Fruit fly (Drosophila melanogaster) whole organism: ENCODE data around the gene trh.

Source experiments
- CG8478 ChIP-seq: fragments of >200 bp; optimal IDR thresholded peaks from 2 replicates; lab custom pipeline; 2018; ENCODE audit warnings: inconsistent platforms
- Dll ChIP-seq: fragments of >200 bp; optimal IDR thresholded peaks from 2 replicates; lab custom pipeline; 2017
- EcR ChIP-seq, 2 experiments: fragments of >200 bp; optimal IDR thresholded peaks; 2 replicates each; lab custom pipeline; 2017; ENCODE audit warnings: missing biosample characterization in 2 of 2, missing genetic modification characterization in 2 of 2, missing genetic modification reagents in 2 of 2
- pan ChIP-seq: fragments of >200 bp; optimal IDR thresholded peaks from 2 replicates; lab custom pipeline; 2017
- psq ChIP-seq: fragments of >200 bp; optimal IDR thresholded peaks from 2 replicates; lab custom pipeline; 2017
- usp ChIP-seq: fragments of >200 bp; optimal IDR thresholded peaks from 2 replicates; lab custom pipeline; 2017; ENCODE audit warnings: missing biosample characterization, missing genetic modification characterization, mixed read lengths

Gene trh

DNA sequence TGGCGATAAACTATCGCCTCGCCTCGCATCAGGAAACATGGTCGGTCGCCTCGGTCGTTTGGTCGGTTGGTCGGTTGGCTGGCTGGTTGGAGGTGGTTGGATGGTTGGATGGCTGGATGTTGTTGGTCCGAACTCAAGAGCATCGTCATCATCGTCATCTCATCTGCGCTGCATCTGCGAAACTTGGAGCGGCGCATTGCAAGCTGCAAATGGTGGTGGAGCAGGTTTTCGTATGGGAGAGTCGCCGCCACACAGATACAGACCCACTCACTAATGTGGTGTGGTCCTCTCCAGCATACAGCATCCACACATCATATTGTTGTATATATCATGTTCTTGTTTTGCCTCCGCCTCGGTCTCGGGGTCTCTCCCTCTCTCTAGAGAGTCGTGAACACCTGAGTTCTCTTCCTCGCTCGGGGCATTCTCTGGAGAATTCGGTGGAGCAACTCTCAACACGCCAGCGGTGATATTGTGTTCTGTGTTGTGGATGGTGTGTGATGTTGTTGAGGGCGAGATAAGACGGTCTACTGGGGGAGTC is at the start of gene trh:
Gene trh, minus strand, starts transcription at position 12 of the 538 bp plus-strand sequence.
- TF ChIP-seq CG8478 (lab: Kevin White, UChicago) (no peak), Dll (lab: Kevin White, UChicago) (no peak), pan (lab: Kevin White, UChicago) (no peak), usp (GFP tag; lab: Kevin White, UChicago) (no peak), psq (lab: Kevin White, UChicago) (no peak), EcR (GFP tag; optimal IDR thresholded peaks at IDR 0.05; lab: Kevin White, UChicago) (no peak)

DNA sequence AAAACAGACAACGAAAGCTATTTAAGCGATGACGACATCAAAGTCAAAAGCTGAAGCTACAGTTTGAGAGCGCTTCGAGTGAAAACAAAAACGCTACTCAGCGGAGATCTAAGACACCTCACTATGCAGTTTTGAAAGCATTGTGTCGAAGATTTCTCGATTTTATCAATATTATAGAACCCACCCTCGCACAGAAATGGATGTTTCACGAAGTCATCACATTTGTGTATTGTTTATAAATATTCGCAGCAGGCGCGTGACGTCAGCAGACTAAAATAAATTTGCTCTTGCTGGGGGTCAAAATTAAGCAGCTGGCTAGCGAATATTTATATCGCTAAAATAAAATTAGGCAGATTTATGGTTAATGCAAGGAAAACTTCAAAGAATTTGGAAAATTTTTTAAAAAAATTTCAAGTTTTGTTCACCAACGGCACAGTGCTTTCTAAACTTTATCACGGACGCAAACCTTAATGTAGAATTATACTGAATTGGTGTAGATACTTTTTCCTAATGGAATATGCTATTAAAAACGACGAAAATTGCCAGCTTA is 49.3 kb upstream of the trh start:
- TF ChIP-seq Dll (lab: Kevin White, UChicago): no peak
- TF ChIP-seq CG8478 (lab: Kevin White, UChicago): no peak
- TF ChIP-seq EcR (GFP tag; optimal IDR thresholded peaks at IDR 0.05; lab: Kevin White, UChicago): no peak
- no peak for TF ChIP-seq usp (GFP tag; lab: Kevin White, UChicago)
- no peak for TF ChIP-seq psq (lab: Kevin White, UChicago)
- no peak for TF ChIP-seq pan (lab: Kevin White, UChicago)

DNA sequence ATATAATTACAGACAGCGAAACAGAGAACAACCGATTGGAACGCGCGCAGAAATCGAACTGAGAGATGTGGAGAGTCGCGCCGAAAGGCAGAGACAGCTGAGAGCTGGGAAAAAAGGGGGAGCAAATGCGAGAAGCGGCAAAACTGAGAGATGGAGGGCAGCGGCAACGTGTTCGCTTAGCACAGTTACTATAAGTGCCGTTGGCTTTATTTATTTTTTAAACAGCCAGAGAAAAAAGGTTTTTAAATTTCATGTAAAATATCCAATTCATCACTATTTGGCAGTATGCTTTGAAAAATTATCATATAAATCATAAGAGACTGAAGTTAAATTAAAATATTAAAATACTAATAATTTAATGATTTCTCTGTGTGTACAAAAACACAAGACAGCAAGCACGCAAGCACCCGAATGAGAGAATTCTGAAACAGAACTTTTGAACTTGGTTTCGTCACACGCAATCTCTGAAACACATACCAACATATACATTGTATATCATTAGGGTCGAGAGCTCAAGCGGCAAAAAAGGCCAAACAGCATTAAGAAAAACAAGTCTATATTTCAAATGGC is 48.7 kb upstream of the trh start:
- TF ChIP-seq pan (lab: Kevin White, UChicago) (no peak), Dll (lab: Kevin White, UChicago) (peak; percentile 83)

DNA sequence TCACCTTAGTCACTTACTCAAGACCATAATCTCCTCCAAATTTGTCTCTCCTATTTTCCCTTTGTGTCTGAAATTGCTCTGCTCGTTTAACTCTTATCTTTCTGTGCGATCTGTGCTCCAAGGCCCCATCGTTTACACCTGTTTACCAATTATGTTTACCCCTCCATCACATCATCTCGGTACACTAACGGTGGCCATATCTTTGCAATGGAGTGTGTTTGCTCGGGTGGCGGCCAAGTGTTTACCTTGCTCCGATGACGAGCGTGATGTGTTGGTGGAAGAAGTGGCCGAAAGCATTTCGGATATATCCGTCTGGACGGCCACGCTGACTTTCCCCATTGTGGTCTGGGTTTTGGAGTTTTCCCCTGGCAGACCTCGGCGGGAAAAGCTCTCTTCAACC is 47.8 kb upstream of the trh start:
- TF ChIP-seq EcR (GFP tag; optimal IDR thresholded peaks at IDR 0.05; lab: Kevin White, UChicago): no peak
- no peak for TF ChIP-seq Dll (lab: Kevin White, UChicago)
- no peak for TF ChIP-seq psq (lab: Kevin White, UChicago)
- no peak for TF ChIP-seq CG8478 (lab: Kevin White, UChicago)
- TF ChIP-seq usp (GFP tag; lab: Kevin White, UChicago): no peak
- TF ChIP-seq pan (lab: Kevin White, UChicago): no peak

DNA sequence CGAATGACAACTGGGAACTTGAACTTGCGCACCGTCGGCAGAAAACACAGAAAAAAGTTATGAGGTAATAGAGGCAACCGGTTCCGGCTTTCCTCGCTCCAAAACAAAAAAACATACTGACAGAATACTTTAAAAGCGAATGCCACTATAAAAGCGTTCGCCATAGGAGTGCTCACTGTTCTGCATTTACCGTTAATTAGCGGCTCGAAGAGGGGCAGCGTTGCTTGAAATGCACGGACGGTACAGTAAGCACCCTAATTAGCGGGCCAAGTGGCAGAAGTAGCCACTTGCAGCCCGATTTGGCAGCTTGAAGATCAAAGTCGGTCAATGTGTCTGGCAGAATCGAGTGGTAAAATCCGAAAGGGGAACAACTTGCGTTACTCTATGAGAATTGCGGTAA is 47.1 kb upstream of the trh start:
- TF ChIP-seq psq (lab: Kevin White, UChicago) (no peak), Dll (lab: Kevin White, UChicago) (no peak)

DNA sequence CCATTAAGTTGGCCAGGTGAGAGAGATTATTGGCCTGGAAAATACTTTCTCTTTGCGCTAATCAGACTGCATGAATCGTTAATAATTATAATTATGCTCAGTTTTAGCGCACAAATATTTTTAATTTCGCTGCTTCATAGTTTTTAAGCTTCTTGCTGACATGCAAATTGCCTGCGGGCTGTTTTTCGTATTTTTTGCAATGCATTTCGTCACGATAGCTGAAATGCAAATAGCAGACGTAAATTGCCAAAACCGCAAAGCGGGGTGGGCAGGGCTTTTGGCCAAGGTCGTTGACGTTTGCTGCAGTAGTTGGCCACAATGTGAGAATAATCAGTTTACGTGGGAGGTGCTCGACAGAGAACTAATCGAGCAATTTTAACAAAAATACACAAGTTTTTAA is 45.9 kb upstream of the trh start:
- TF ChIP-seq usp (GFP tag; lab: Kevin White, UChicago): no peak
- no peak for TF ChIP-seq psq (lab: Kevin White, UChicago)
- no peak for TF ChIP-seq CG8478 (lab: Kevin White, UChicago)
- no peak for TF ChIP-seq Dll (lab: Kevin White, UChicago)
- no peak for TF ChIP-seq EcR (GFP tag; optimal IDR thresholded peaks at IDR 0.05; lab: Kevin White, UChicago)

DNA sequence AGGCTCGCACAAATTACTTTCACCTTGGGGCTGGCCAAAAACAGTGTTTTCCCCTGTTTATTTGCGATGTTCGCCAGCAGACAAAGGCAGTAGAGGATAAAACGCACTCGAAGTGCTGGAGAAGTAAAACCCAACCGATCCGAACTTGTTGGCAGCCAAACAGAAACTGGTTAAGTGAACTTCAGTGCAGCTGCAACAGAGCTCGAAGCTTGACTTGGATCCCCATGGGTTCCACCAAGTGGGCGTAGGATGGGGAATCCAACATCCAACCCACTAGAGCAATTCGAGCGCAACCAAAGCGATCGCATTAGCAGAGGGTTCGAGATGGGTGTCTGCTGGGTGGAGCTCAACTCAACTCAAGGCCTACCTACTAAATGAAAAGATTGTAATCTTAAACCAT is 45.2 kb upstream of the trh start:
- TF ChIP-seq usp (GFP tag; lab: Kevin White, UChicago): no peak
- TF ChIP-seq CG8478 (lab: Kevin White, UChicago): no peak
- TF ChIP-seq EcR (GFP tag; optimal IDR thresholded peaks at IDR 0.05; lab: Kevin White, UChicago): no peak

DNA sequence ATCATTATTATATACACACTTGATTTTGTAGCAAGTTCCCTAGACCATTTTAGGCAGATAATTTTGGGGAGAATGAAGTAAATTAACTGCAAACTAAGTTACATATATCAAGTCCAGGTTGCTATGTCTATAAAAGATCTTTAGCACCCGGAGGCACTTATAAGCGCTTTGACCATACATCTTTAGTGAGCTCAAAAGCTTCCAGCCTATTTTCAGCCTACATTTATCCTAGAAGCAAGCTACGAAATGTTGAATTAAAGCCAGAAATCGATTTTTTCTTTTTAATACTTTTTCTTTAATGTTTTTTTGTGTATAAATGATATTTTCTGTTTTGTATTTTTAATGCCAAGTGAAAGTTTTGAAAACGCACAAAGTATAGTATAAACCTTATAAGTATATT is 41.4 kb upstream of the trh start, which contains the start of gene CG13891:
Gene CG13891, minus strand, starts transcription at position 101 of the 400 bp plus-strand sequence.
- TF ChIP-seq EcR (GFP tag; optimal IDR thresholded peaks at IDR 0.05; lab: Kevin White, UChicago) (no peak), pan (lab: Kevin White, UChicago) (no peak), usp (GFP tag; lab: Kevin White, UChicago) (no peak), Dll (lab: Kevin White, UChicago) (no peak), psq (lab: Kevin White, UChicago) (no peak), CG8478 (lab: Kevin White, UChicago) (no peak)

DNA sequence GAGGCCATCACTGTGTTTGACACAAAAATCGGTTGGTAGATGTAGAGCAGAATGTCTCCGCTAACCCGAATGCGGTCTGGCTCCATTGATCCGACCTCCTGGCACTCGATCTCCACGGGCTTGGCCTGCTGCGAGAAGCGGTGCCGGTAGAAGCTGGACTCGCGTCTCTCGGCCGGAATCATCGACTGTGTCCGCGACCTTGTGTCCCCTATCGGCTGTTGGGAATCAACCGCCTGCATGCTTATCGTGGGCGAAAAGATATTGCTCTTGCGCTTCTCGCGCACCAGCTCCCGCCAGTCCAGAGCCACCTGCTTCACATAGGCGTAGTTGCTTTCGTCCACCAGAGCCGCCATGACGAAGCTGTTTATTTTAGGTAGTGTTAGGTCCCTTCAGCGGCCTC is 40.9 kb upstream of the trh start:
- TF ChIP-seq Dll (lab: Kevin White, UChicago) (no peak), usp (GFP tag; lab: Kevin White, UChicago) (no peak), pan (lab: Kevin White, UChicago) (no peak), psq (lab: Kevin White, UChicago) (no peak), EcR (GFP tag; optimal IDR thresholded peaks at IDR 0.05; lab: Kevin White, UChicago) (no peak), CG8478 (lab: Kevin White, UChicago) (no peak)

DNA sequence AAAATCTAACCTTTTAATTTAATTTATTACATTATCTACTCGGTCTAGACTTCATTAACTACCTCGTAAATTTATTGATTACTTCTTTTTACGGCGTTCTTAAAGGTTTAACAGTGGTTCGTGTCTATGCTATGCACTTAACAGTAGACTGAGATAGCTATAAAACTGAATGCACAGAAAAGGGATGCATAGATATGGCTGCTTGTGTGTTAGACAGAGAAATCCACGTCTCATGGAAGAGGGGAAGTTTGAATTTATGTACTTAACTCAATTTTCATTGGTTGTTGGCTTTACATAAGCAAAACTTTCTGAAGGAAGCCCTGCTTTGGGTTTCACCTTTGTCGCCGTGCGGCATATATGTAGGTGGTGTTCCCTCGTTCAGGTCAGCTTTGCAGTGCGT is 40.1 kb upstream of the trh start:
- TF ChIP-seq CG8478 (lab: Kevin White, UChicago) (peak; percentile 35), psq (lab: Kevin White, UChicago) (no peak)

DNA sequence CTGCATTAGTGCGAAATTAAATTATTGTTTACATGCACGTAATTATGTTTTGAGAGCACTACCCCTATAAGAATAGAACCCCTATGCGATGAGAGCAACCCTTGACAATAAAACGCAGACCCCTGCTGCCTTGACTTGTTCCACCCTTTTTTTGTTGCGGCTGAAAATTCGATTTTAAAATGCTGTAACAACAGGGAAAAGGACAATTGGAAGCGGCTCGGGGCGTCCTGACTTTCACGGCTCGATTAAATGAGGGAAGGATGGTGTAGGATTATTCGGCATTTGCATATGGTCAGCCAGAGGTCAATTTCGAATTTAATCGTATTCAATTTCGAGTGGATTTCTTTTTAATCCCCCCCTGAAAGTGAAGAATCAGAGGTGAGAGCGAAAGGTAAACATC is 32.1 kb upstream of the trh start:
- TF ChIP-seq EcR (GFP tag; optimal IDR thresholded peaks at IDR 0.05; lab: Kevin White, UChicago) (no peak), usp (GFP tag; lab: Kevin White, UChicago) (no peak), CG8478 (lab: Kevin White, UChicago) (no peak), Dll (lab: Kevin White, UChicago) (no peak)

DNA sequence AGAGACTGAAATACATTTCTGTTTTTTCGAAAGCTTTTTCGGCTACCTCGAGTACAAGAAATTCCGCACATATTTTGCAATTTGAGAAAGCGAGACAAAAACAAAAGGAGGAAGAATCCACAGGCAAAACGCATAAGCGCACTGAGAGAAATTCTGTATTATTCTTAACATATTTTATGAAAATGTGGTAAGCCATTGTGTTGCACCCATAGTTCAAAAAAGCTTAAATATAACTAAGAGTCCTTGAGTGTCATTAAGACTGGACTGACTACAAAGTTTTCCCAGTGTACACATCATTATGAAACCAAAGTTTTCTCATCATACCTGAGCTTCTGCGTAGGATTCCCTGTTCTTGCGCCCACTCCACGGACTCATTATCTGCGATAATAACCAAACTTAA is 28.2 kb upstream of the trh start:
- TF ChIP-seq usp (GFP tag; lab: Kevin White, UChicago): no peak
- no peak for TF ChIP-seq EcR (GFP tag; optimal IDR thresholded peaks at IDR 0.05; lab: Kevin White, UChicago)
- no peak for TF ChIP-seq CG8478 (lab: Kevin White, UChicago)
- TF ChIP-seq pan (lab: Kevin White, UChicago): no peak
